Worm (Caenorhabditis elegans) whole organism, L1 larva: Measurements from ENCODE around the gene col-149.

Experiments used
- aly-2 ChIP-seq: fragments of 150-350 bp; optimal IDR thresholded peaks from 2 replicates; lab custom pipeline; 2014; ENCODE audit warnings: missing biosample characterization, missing genetic modification characterization
- ama-1 ChIP-seq: fragments of 150-350 bp; optimal IDR thresholded peaks from 2 replicates; lab custom pipeline; 2014
- elt-3 ChIP-seq, 6 experiments: fragments of 150-350 bp in 1 of 6; sonication (generic microtip); optimal IDR thresholded peaks; 2 replicates each; lab custom pipeline; 2017 to 2018; ENCODE audit warnings: missing biosample characterization in 6 of 6, missing genetic modification characterization in 6 of 6, inconsistent platforms in 1 of 6
- lin-13 ChIP-seq: fragments of 150-350 bp; optimal IDR thresholded peaks from 2 replicates; lab custom pipeline; 2014; ENCODE audit warnings: missing biosample characterization, missing genetic modification reagents, missing genetic modification characterization
- nhr-76 ChIP-seq: sonication (generic microtip); optimal IDR thresholded peaks from 2 replicates; lab custom pipeline; 2017; ENCODE audit warnings: missing biosample characterization, missing genetic modification characterization
- skn-1 ChIP-seq: fragments of 150-350 bp; optimal IDR thresholded peaks from 2 replicates; lab custom pipeline; 2014; ENCODE audit warnings: missing biosample characterization, missing genetic modification characterization
- snpc-4 ChIP-seq: fragments of 150-350 bp; optimal IDR thresholded peaks from 2 replicates; lab custom pipeline; 2014; ENCODE audit warnings: missing biosample characterization, missing genetic modification characterization
- unc-98 ChIP-seq: fragments of 200-800 bp; sonication (Bioruptor generic); IDR thresholded peaks from 2 replicates; pipeline ENCODE4 v1.3.6; 2022; ENCODE audit warnings: missing genetic modification characterization, missing compliant biosample characterization
- zag-1 ChIP-seq: fragments of 150-350 bp; optimal IDR thresholded peaks from 2 replicates; lab custom pipeline; 2014; ENCODE audit warnings: missing biosample characterization, missing genetic modification characterization
- ztf-4 ChIP-seq: fragments of 150-350 bp; optimal IDR thresholded peaks from 2 replicates; lab custom pipeline; 2014; ENCODE audit warnings: missing biosample characterization, missing genetic modification characterization

DNA sequence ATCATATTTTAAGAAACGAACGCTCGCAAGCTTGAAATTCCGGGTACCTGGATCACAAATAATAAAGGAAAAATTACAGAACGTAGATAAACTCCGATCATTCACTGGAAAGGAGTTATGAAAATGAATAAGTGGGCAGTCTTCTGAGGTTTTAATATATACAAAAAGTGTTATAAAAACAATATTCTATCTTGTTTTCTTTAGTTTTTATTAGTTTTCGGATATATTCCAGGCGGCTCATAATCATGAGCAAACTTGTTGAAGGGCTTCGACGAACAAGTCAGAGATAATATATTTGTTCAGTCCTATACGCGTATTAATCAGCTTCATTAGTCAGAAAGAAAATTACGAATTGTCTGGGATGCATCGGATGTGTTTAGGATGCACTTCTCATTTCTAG is 21.3 kb upstream of the col-149 start, which contains the start of gene gcy-6:
- TF ChIP-seq ztf-4 (tag; lab: Kevin White, UChicago), result no peak
- TF ChIP-seq snpc-4 (tag; lab: Kevin White, UChicago), result no peak
- no peak for TF ChIP-seq lin-13 (GFP tag; lab: Kevin White, UChicago)
- TF ChIP-seq zag-1 (tag; lab: Kevin White, UChicago), result no peak
- no peak for TF ChIP-seq nhr-76 (tag; lab: Kevin White, UChicago)
- TF ChIP-seq ama-1, result no peak
- TF ChIP-seq elt-3 (tag; optimal IDR thresholded peaks at IDR 0.05; lab: Kevin White, UChicago), result no peak
- no peak for TF ChIP-seq skn-1 (tag; lab: Kevin White, UChicago)
- no peak for TF ChIP-seq unc-98 (GFP tag; lab: Robert Waterston, UW)
- TF ChIP-seq aly-2 (tag; lab: Kevin White, UChicago), result no peak
